Fruit fly (Drosophila melanogaster) whole organism, embryonic: ENCODE data around the gene Mco4.

Experiments used
- Ada2b ChIP-seq: fragments of 200-800 bp; sonication (Bioruptor generic); IDR thresholded peaks from 2 replicates; pipeline ENCODE4 v1.3.6; 2022; ENCODE audit warnings: missing biosample characterization, missing genetic modification characterization
- CG10274 ChIP-seq: fragments of 200-800 bp; sonication (Bioruptor generic); optimal IDR thresholded peaks from 3 replicates; lab custom pipeline; 2017; ENCODE audit warnings: missing biosample characterization, mild to moderate bottlenecking, missing genetic modification characterization
- CG11560 ChIP-seq: fragments of 200-800 bp; sonication (Bioruptor generic); IDR thresholded peaks from 3 replicates; pipeline ENCODE4 v1.3.6; 2022; ENCODE audit warnings: missing biosample characterization, missing genetic modification characterization
- CG11723 ChIP-seq: fragments of 200-800 bp; sonication (Bioruptor generic); optimal IDR thresholded peaks from 2 replicates; lab custom pipeline; 2017; ENCODE audit warnings: missing biosample characterization, mild to moderate bottlenecking, missing genetic modification characterization
- CG12391 ChIP-seq: fragments of 200-800 bp; sonication (Bioruptor generic); optimal IDR thresholded peaks from 3 replicates; lab custom pipeline; 2018; ENCODE audit warnings: missing biosample characterization, mild to moderate bottlenecking, missing genetic modification characterization, moderate library complexity
- CG12659 ChIP-seq: fragments of 200-800 bp; sonication (Bioruptor generic); optimal IDR thresholded peaks from 3 replicates; lab custom pipeline; 2017; ENCODE audit warnings: mild to moderate bottlenecking, missing biosample characterization, missing genetic modification reagents, missing genetic modification characterization
- CG12744 ChIP-seq: fragments of 200-800 bp; sonication (Bioruptor generic); optimal IDR thresholded peaks from 2 replicates; lab custom pipeline; 2016; ENCODE audit warnings: missing biosample characterization, missing genetic modification characterization
- CG1529 ChIP-seq: fragments of 200-800 bp; sonication (Bioruptor generic); optimal IDR thresholded peaks from 3 replicates; lab custom pipeline; 2018; ENCODE audit warnings: missing biosample characterization, missing genetic modification characterization
- CG17385 ChIP-seq: fragments of 200-800 bp; sonication (Bioruptor generic); optimal IDR thresholded peaks from 3 replicates; lab custom pipeline; 2018; ENCODE audit warnings: missing biosample characterization, mild to moderate bottlenecking, missing genetic modification characterization
- CG17568 ChIP-seq: fragments of 200-800 bp; sonication (Bioruptor generic); optimal IDR thresholded peaks from 2 replicates; lab custom pipeline; 2018; ENCODE audit warnings: missing biosample characterization, mild to moderate bottlenecking, missing genetic modification characterization, moderate library complexity
- CG17829 ChIP-seq: fragments of 200-800 bp; optimal IDR thresholded peaks from 2 replicates; lab custom pipeline; 2019; ENCODE audit warnings: missing biosample characterization, mild to moderate bottlenecking, missing genetic modification characterization, moderate library complexity
- CG2129 ChIP-seq: fragments of 200-800 bp; sonication (Bioruptor generic); IDR thresholded peaks from 2 replicates; pipeline ENCODE4 v1.3.6; 2022; ENCODE audit warnings: missing biosample characterization, missing genetic modification characterization; ENCODE audit not compliant: partially characterized antibody
- CG30431 ChIP-seq: fragments of 200-800 bp; sonication (Bioruptor generic); optimal IDR thresholded peaks from 2 replicates; lab custom pipeline; 2017; ENCODE audit warnings: missing biosample characterization, missing genetic modification characterization
- CG3281 ChIP-seq: fragments of 200-800 bp; sonication (Bioruptor generic); optimal IDR thresholded peaks from 3 replicates; lab custom pipeline; 2017; ENCODE audit warnings: missing biosample characterization, mild to moderate bottlenecking, missing genetic modification characterization
- CG4282 ChIP-seq: fragments of 200-800 bp; sonication (Bioruptor generic); optimal IDR thresholded peaks from 2 replicates; lab custom pipeline; 2016; ENCODE audit warnings: missing biosample characterization, missing genetic modification characterization
- CG5953 ChIP-seq: fragments of 200-800 bp; sonication (Bioruptor generic); IDR thresholded peaks from 2 replicates; pipeline ENCODE4 v1.3.6; 2022; ENCODE audit warnings: missing biosample characterization, missing genetic modification characterization
- CG7271 ChIP-seq: fragments of 200-800 bp; sonication (Bioruptor generic); optimal IDR thresholded peaks from 2 replicates; lab custom pipeline; 2018; ENCODE audit warnings: missing biosample characterization, mild to moderate bottlenecking, missing genetic modification characterization, moderate library complexity
- CG7357 ChIP-seq: fragments of 200-800 bp; sonication (Bioruptor generic); IDR thresholded peaks from 3 replicates; pipeline ENCODE4 v1.3.6; 2022; ENCODE audit warnings: missing biosample characterization, missing genetic modification characterization
- CG8281 ChIP-seq: fragments of 200-800 bp; sonication (Bioruptor generic); optimal IDR thresholded peaks from 2 replicates; lab custom pipeline; 2018; ENCODE audit warnings: missing biosample characterization, mild to moderate bottlenecking, missing genetic modification characterization, moderate library complexity
- CG8924 ChIP-seq: fragments of 200-800 bp; optimal IDR thresholded peaks from 3 replicates; lab custom pipeline; 2019; ENCODE audit warnings: missing biosample characterization, mild to moderate bottlenecking, missing genetic modification characterization, moderate library complexity
- CG9797 ChIP-seq: fragments of 200-800 bp; sonication (Bioruptor generic); optimal IDR thresholded peaks from 3 replicates; lab custom pipeline; 2018; ENCODE audit warnings: missing biosample characterization, mild to moderate bottlenecking, missing genetic modification characterization
- CTCF ChIP-seq: fragments of 200-800 bp; sonication (Bioruptor generic); optimal IDR thresholded peaks from 2 replicates; lab custom pipeline; 2017; ENCODE audit warnings: missing biosample characterization, mild to moderate bottlenecking, missing genetic modification characterization, moderate library complexity
- CkIIα-i1 ChIP-seq: fragments of 200-800 bp; sonication (Bioruptor generic); IDR thresholded peaks from 2 replicates; pipeline ENCODE4 v1.3.6; 2022; ENCODE audit warnings: missing biosample characterization, missing genetic modification characterization
- HHEX ChIP-seq: fragments of 200-800 bp; sonication (Bioruptor generic); optimal IDR thresholded peaks from 3 replicates; lab custom pipeline; 2017; ENCODE audit warnings: missing biosample characterization, mild to moderate bottlenecking, missing genetic modification characterization, missing genetic modification reagents
- HmgZ ChIP-seq: fragments of 200-800 bp; sonication (Bioruptor generic); optimal IDR thresholded peaks from 2 replicates; lab custom pipeline; 2018; ENCODE audit warnings: missing biosample characterization, mild to moderate bottlenecking, missing genetic modification characterization
- Med ChIP-seq: fragments of 200-800 bp; sonication (Bioruptor generic); peaks from one replicate; lab custom pipeline; 2016; ENCODE audit warnings: missing biosample characterization, missing genetic modification characterization, mild to moderate bottlenecking, inconsistent platforms, moderate library complexity
- Mrtf ChIP-seq: fragments of 200-800 bp; sonication (Bioruptor generic); IDR thresholded peaks from 3 replicates; pipeline ENCODE4 v1.3.6; 2022; ENCODE audit warnings: missing biosample characterization, missing genetic modification characterization
- Nf-YC ChIP-seq: fragments of 200-800 bp; optimal IDR thresholded peaks from 3 replicates; lab custom pipeline; 2019; ENCODE audit warnings: missing biosample characterization, mild to moderate bottlenecking, missing genetic modification characterization, moderate library complexity
- Sin3A ChIP-seq: fragments of >200 bp; optimal IDR thresholded peaks from 2 replicates; lab custom pipeline; 2018
- Six4 ChIP-seq: fragments of 200-800 bp; sonication (Bioruptor generic); optimal IDR thresholded peaks from 2 replicates; lab custom pipeline; 2016; ENCODE audit warnings: missing biosample characterization, missing genetic modification characterization
- Stat92E ChIP-seq, 3 experiments: fragments of >200 bp in 2 of 3; fragments of 200-800 bp in 1 of 3; sonication (Bioruptor generic) in 1 of 3; optimal IDR thresholded peaks; 2 replicates each; lab custom pipeline; 2017 to 2019; ENCODE audit warnings: missing biosample characterization in 3 of 3, missing genetic modification characterization in 3 of 3, mild to moderate bottlenecking in 1 of 3, moderate library complexity in 1 of 3
- Trl ChIP-seq, 3 experiments: fragments of >200 bp in 2 of 3; fragments of 200-800 bp in 1 of 3; sonication (Bioruptor generic) in 1 of 3; optimal IDR thresholded peaks; 2 replicates in 1 of 3; 3 replicates in 2 of 3; lab custom pipeline; 2016 to 2017; ENCODE audit warnings: missing biosample characterization in 1 of 3, missing genetic modification characterization in 1 of 3
- Usf ChIP-seq: fragments of 200-800 bp; sonication (Bioruptor generic); optimal IDR thresholded peaks from 2 replicates; lab custom pipeline; 2017; ENCODE audit warnings: missing genotype, missing biosample characterization, missing genetic modification characterization
- Vsx1 ChIP-seq: fragments of 200-800 bp; sonication (Bioruptor generic); optimal IDR thresholded peaks from 2 replicates; lab custom pipeline; 2017; ENCODE audit warnings: missing biosample characterization, mild to moderate bottlenecking, missing genetic modification characterization, missing genetic modification reagents
- ato ChIP-seq: fragments of 200-800 bp; sonication (Bioruptor generic); IDR thresholded peaks from 2 replicates; pipeline ENCODE4 v1.3.6; 2022; ENCODE audit warnings: missing biosample characterization, missing genetic modification characterization; ENCODE audit not compliant: partially characterized antibody
- bigmax ChIP-seq: fragments of 200-800 bp; sonication (Bioruptor generic); optimal IDR thresholded peaks from 2 replicates; lab custom pipeline; 2018; ENCODE audit warnings: missing biosample characterization, mild to moderate bottlenecking, missing genetic modification characterization
- ci ChIP-seq: fragments of 200-800 bp; sonication (Bioruptor generic); IDR thresholded peaks from 3 replicates; pipeline ENCODE4 v1.3.6; 2022; ENCODE audit warnings: missing biosample characterization, missing genetic modification characterization
- corto ChIP-seq: fragments of 200-800 bp; sonication (Bioruptor generic); optimal IDR thresholded peaks from 2 replicates; lab custom pipeline; 2016; ENCODE audit warnings: missing biosample characterization, mild to moderate bottlenecking, missing genetic modification characterization, moderate library complexity
- dan ChIP-seq: fragments of 200-800 bp; sonication (Bioruptor generic); IDR thresholded peaks from 2 replicates; pipeline ENCODE4 v1.3.6; 2022; ENCODE audit warnings: missing biosample characterization, missing genetic modification characterization
- dm ChIP-seq: fragments of 200-800 bp; sonication (Bioruptor generic); optimal IDR thresholded peaks from 3 replicates; lab custom pipeline; 2016; ENCODE audit warnings: missing biosample characterization, missing genetic modification characterization
- ewg ChIP-seq: fragments of 200-800 bp; sonication (Bioruptor generic); optimal IDR thresholded peaks from 3 replicates; lab custom pipeline; 2017; ENCODE audit warnings: mild to moderate bottlenecking, missing biosample characterization, missing genetic modification reagents, missing genetic modification characterization
- eyg ChIP-seq: fragments of 200-800 bp; sonication (Bioruptor generic); optimal IDR thresholded peaks from 3 replicates; lab custom pipeline; 2016; ENCODE audit warnings: missing biosample characterization, missing genetic modification characterization
- gcm ChIP-seq: fragments of 200-800 bp; sonication (Bioruptor generic); optimal IDR thresholded peaks from 2 replicates; lab custom pipeline; 2019; ENCODE audit warnings: missing biosample characterization, mild to moderate bottlenecking, missing genetic modification characterization, moderate library complexity
- ham ChIP-seq: fragments of 200-800 bp; sonication (Bioruptor generic); IDR thresholded peaks from 2 replicates; pipeline ENCODE4 v1.3.6; 2022; ENCODE audit warnings: missing biosample characterization, missing genetic modification characterization
- ind ChIP-seq: fragments of 200-800 bp; sonication (Bioruptor generic); optimal IDR thresholded peaks from 3 replicates; lab custom pipeline; 2016; ENCODE audit warnings: missing biosample characterization, missing genetic modification characterization
- lilli ChIP-seq: fragments of 200-800 bp; sonication (Bioruptor generic); optimal IDR thresholded peaks from 3 replicates; lab custom pipeline; 2016; ENCODE audit warnings: missing biosample characterization, missing genetic modification characterization
- scrt ChIP-seq: fragments of 200-800 bp; sonication (Bioruptor generic); optimal IDR thresholded peaks from 2 replicates; lab custom pipeline; 2018; ENCODE audit warnings: missing biosample characterization, mild to moderate bottlenecking, missing genetic modification characterization, moderate library complexity
- seq ChIP-seq: fragments of 200-800 bp; sonication (Bioruptor generic); IDR thresholded peaks from 2 replicates; pipeline ENCODE4 v1.3.6; 2022; ENCODE audit warnings: missing biosample characterization, missing genetic modification characterization
- sqz ChIP-seq: fragments of 200-800 bp; sonication (Bioruptor generic); optimal IDR thresholded peaks from 3 replicates; lab custom pipeline; 2018; ENCODE audit warnings: missing biosample characterization, mild to moderate bottlenecking, missing genetic modification characterization
- twi ChIP-seq: fragments of 200-800 bp; optimal IDR thresholded peaks from 2 replicates; lab custom pipeline; 2019; ENCODE audit warnings: missing biosample characterization, mild to moderate bottlenecking, missing genetic modification characterization, moderate library complexity

Mco4 gene

DNA sequence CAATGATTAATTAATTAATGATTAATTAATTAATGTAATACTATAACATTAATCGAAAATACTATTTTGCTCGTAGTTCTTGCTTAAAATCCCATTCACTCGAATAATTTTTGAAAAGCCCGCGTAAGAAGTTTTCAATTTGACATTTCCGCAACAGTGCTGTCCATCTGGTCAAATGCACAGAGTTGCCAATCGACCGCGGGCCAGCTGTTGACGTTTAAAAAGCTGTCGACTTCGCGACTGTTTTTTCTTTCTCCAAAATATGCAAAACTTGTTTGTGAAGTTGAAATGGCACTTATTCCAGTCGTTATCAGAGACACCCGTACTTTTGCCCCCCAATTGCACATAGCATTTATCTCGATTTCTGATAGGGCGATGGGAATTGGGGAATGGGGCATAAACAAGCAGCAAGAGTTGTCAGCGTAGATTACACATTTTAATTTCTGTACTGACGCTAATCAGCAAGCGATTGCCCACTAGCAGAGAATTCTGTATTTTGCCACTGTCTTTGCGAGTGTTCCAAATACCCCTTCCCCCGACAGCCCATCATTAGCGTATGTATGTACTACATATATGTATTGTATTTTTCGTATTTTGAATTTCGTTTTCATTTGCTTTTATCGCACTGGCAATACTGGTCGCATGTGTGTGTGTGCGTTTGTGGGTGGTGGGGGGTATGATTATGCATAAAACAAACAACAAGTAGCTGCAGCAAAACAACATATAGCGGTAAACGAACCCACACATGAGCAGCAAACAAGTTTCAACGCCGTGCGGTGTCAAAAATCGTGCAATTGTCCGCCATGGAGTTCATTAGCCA is 739 bp upstream of the Mco4 start, which contains the start of gene Srx (continued):
- TF ChIP-seq Usf (GFP tag; lab: Kevin White, UChicago) (no peak), CG7271 (tag; lab: Kevin White, UChicago) (no peak), ato (GFP tag; lab: Robert Waterston, UW) (no peak), CG11723 (no peak), Stat92E (GFP tag; optimal IDR thresholded peaks at IDR 0.05; lab: Kevin White, UChicago) (no peak), twi (tag; lab: Kevin White, UChicago) (no peak), Six4 (GFP tag; lab: Kevin White, UChicago) (no peak), CTCF (GFP tag; lab: Kevin White, UChicago) (no peak), CG9797 (GFP tag; lab: Kevin White, UChicago) (no peak), CG8281 (tag; lab: Kevin White, UChicago) (no peak), CG3281 (GFP tag; lab: Kevin White, UChicago) (peak; percentile 7), ewg (GFP tag; lab: Kevin White, UChicago) (no peak), scrt (GFP tag; lab: Kevin White, UChicago) (no peak), corto (GFP tag; lab: Kevin White, UChicago) (no peak), CG11560 (tag; lab: Robert Waterston, UW) (no peak), CG7357 (no peak), Nf-YC (tag; lab: Kevin White, UChicago) (peak; percentile 67), Trl (optimal IDR thresholded peaks at IDR 0.05; lab: Kevin White, UChicago) (no peak), Trl (GFP tag; optimal IDR thresholded peaks at IDR 0.05; lab: Kevin White, UChicago) (no peak), dan (GFP tag; lab: Robert Waterston, UW) (no peak), sqz (GFP tag; lab: Kevin White, UChicago) (no peak), CG12659 (peak; percentile 27), Sin3A (peak; percentile 11), CG17385 (peak; percentile 21), bigmax (GFP tag; lab: Kevin White, UChicago) (no peak), CG4282 (GFP tag; lab: Kevin White, UChicago) (no peak), ham (GFP tag; lab: Robert Waterston, UW) (no peak), CG17829 (tag; lab: Kevin White, UChicago) (no peak), Med (GFP tag; lab: Kevin White, UChicago) (peak; percentile 50), gcm (GFP tag; lab: Kevin White, UChicago) (no peak), ci (GFP tag; lab: Robert Waterston, UW) (no peak), CG2129 (GFP tag; lab: Robert Waterston, UW) (no peak), Vsx1 (GFP tag; lab: Kevin White, UChicago) (no peak), CG10274 (GFP tag; lab: Kevin White, UChicago) (no peak), CG17568 (GFP tag; lab: Kevin White, UChicago) (no peak), eyg (no peak), Mrtf (no peak), CkIIα-i1 (GFP tag; lab: Robert Waterston, UW) (no peak), lilli (GFP tag; lab: Kevin White, UChicago) (peak; percentile 10), HHEX (GFP tag; lab: Kevin White, UChicago) (peak; percentile 23), CG5953 (GFP tag; lab: Robert Waterston, UW) (no peak), CG12391 (tag; lab: Kevin White, UChicago) (no peak), Ada2b (GFP tag; lab: Robert Waterston, UW) (no peak), HmgZ (peak; percentile 12), CG30431 (GFP tag; lab: Kevin White, UChicago) (no peak), dm (GFP tag; lab: Kevin White, UChicago) (no peak), CG1529 (no peak), CG12744 (no peak), seq (GFP tag; lab: Robert Waterston, UW) (no peak), ind (peak; percentile 16), CG8924 (tag; lab: Kevin White, UChicago) (no peak)
